Worm (Caenorhabditis elegans) whole organism, L1 larva: ENCODE results near the gene clc-33.

ENCODE experiments used
- ceh-8 ChIP-seq: fragments of 200-800 bp; sonication (Bioruptor generic); optimal IDR thresholded peaks from 2 replicates; lab custom pipeline; 2018; ENCODE audit warnings: mild to moderate bottlenecking, missing genetic modification characterization, moderate library complexity, missing compliant biosample characterization
- elt-3 ChIP-seq, 6 experiments: fragments of 150-350 bp in 1 of 6; sonication (generic microtip); optimal IDR thresholded peaks; 2 replicates each; lab custom pipeline; 2017 to 2018; ENCODE audit warnings: missing biosample characterization in 6 of 6, missing genetic modification characterization in 6 of 6, inconsistent platforms in 1 of 6
- lin-15B ChIP-seq: fragments of 150-350 bp; sonication (generic microtip); optimal IDR thresholded peaks from 3 replicates; lab custom pipeline; 2014; ENCODE audit warnings: missing biosample characterization, missing genetic modification characterization
- nhr-28 ChIP-seq: fragments of 150-350 bp; optimal IDR thresholded peaks from 2 replicates; lab custom pipeline; 2014; ENCODE audit warnings: missing biosample characterization, missing genetic modification characterization
- snpc-4 ChIP-seq: fragments of 150-350 bp; optimal IDR thresholded peaks from 2 replicates; lab custom pipeline; 2014; ENCODE audit warnings: missing biosample characterization, missing genetic modification characterization

- TF ChIP-seq ceh-8 (GFP tag; lab: Kevin White, UChicago) (no peak), lin-15B (tag; lab: Kevin White, UChicago) (no peak), nhr-28 (tag; lab: Kevin White, UChicago) (no peak), elt-3 (tag; optimal IDR thresholded peaks at IDR 0.05; lab: Kevin White, UChicago) (no peak), snpc-4 (tag; lab: Kevin White, UChicago) (no peak)
These were observed 43.3 kb upstream of the clc-33 start for ce11 chrII:796916-797315.
